Fruit fly (Drosophila melanogaster) ovary, adult (tissue): ENCODE measurements around the gene CG10949.

ENCODE experiments used
- CG17801 ChIP-seq: fragments of 200-800 bp; optimal IDR thresholded peaks from 2 replicates; lab custom pipeline; 2019; ENCODE audit warnings: missing biosample characterization, mild to moderate bottlenecking, missing genetic modification characterization, moderate library complexity; ENCODE audit not compliant: partially characterized antibody

CG10949 gene

dm6 chr2L:20424560-20424959 lies 7.8 kb upstream of the CG10949 start, which contains the start of gene CG15130:
Gene CG15130, minus strand, starts transcription at chr2L:20424660.
- TF ChIP-seq CG17801 (GFP tag; lab: Kevin White, UChicago), result no peak

dm6 chr2L:20420035-20420434 lies 3.3 kb upstream of the CG10949 start:
- TF ChIP-seq CG17801 (GFP tag; lab: Kevin White, UChicago), result no peak

- TF ChIP-seq CG17801 (GFP tag; lab: Kevin White, UChicago), result peak; percentile 10
These were observed 1.0 kb upstream of the CG10949 start for dm6 chr2L:20417597-20418286.

- no peak for TF ChIP-seq CG17801 (GFP tag; lab: Kevin White, UChicago)
These were observed 1.9 kb downstream of the CG10949 start, which contains the start of gene CG10947 for dm6 chr2L:20414750-20415211. Gene CG10947, minus strand, starts transcription at chr2L:20414800.

- TF ChIP-seq CG17801 (GFP tag; lab: Kevin White, UChicago), result no peak
These were observed 2.9 kb downstream of the CG10949 start for dm6 chr2L:20413826-20414225.

- no peak for TF ChIP-seq CG17801 (GFP tag; lab: Kevin White, UChicago)
These were observed 15.3 kb downstream of the CG10949 start for dm6 chr2L:20401408-20401807.

dm6 chr2L:20400875-20401274 lies 15.8 kb downstream of the CG10949 start:
- TF ChIP-seq CG17801 (GFP tag; lab: Kevin White, UChicago), result no peak

- no peak for TF ChIP-seq CG17801 (GFP tag; lab: Kevin White, UChicago)
These were observed 17.5 kb downstream of the CG10949 start for dm6 chr2L:20399239-20399638.

dm6 chr2L:20397032-20397431 lies 19.7 kb downstream of the CG10949 start:
- no peak for TF ChIP-seq CG17801 (GFP tag; lab: Kevin White, UChicago)

dm6 chr2L:20390004-20390403 lies 26.7 kb downstream of the CG10949 start:
- no peak for TF ChIP-seq CG17801 (GFP tag; lab: Kevin White, UChicago)

dm6 chr2L:20382141-20382815 lies 34.4 kb downstream of the CG10949 start, which contains the start of gene CG16798:
Gene CG16798, minus strand, starts transcription at chr2L:20382356.
- TF ChIP-seq CG17801 (GFP tag; lab: Kevin White, UChicago), result no peak

dm6 chr2L:20381329-20381728 lies 35.4 kb downstream of the CG10949 start:
- no peak for TF ChIP-seq CG17801 (GFP tag; lab: Kevin White, UChicago)

- TF ChIP-seq CG17801 (GFP tag; lab: Kevin White, UChicago), result no peak
These were observed 42.6 kb downstream of the CG10949 start, which contains the start of gene Ugt37A1 for dm6 chr2L:20374054-20374507. Gene Ugt37A1, minus strand, starts transcription at chr2L:20374104.

- no peak for TF ChIP-seq CG17801 (GFP tag; lab: Kevin White, UChicago)
These were observed 45.3 kb downstream of the CG10949 start for dm6 chr2L:20371451-20371850.

- TF ChIP-seq CG17801 (GFP tag; lab: Kevin White, UChicago), result no peak
These were observed 46.6 kb downstream of the CG10949 start for dm6 chr2L:20370151-20370550.
